Worm (Caenorhabditis elegans) whole organism, L4 larva: ENCODE data around the gene cat-4.

Experiments used
- R02D3.7 ChIP-seq: fragments of 150-350 bp; sonication (generic microtip); optimal IDR thresholded peaks from 3 replicates; lab custom pipeline; 2014; ENCODE audit warnings: missing biosample characterization, missing genetic modification characterization
- arid-1 ChIP-seq: fragments of 200-800 bp; sonication (Bioruptor generic); conservative IDR thresholded peaks from 2 replicates; pipeline ENCODE4 v1.3.6; 2022; ENCODE audit warnings: missing genetic modification reagents, missing genetic modification characterization, missing compliant biosample characterization
- duxl-1 ChIP-seq: sonication (generic microtip); optimal IDR thresholded peaks from 2 replicates; lab custom pipeline; 2016; ENCODE audit warnings: mild to moderate bottlenecking, missing genetic modification characterization, moderate library complexity, missing compliant biosample characterization; ENCODE audit not compliant: poor library complexity
- lir-3 ChIP-seq: sonication (generic microtip); optimal IDR thresholded peaks from 2 replicates; lab custom pipeline; 2016; ENCODE audit warnings: mild to moderate bottlenecking, missing genetic modification characterization, missing compliant biosample characterization
- mdl-1 ChIP-seq, 2 experiments: fragments of 150-350 bp in 1 of 2; sonication (generic microtip) in 1 of 2; optimal IDR thresholded peaks; 2 replicates each; lab custom pipeline; 2014 to 2017; ENCODE audit warnings: missing biosample characterization in 2 of 2, missing genetic modification characterization in 2 of 2
- nhr-10 ChIP-seq: fragments of 150-350 bp; optimal IDR thresholded peaks from 2 replicates; lab custom pipeline; 2014; ENCODE audit warnings: missing biosample characterization, missing genetic modification characterization
- pqm-1 ChIP-seq: sonication (generic microtip); optimal IDR thresholded peaks from 2 replicates; lab custom pipeline; 2017; ENCODE audit warnings: missing biosample characterization, missing genetic modification characterization
- skn-1 ChIP-seq: fragments of 150-350 bp; optimal IDR thresholded peaks from 2 replicates; lab custom pipeline; 2014; ENCODE audit warnings: missing biosample characterization, missing genetic modification characterization
- snpc-4 ChIP-seq: fragments of 150-350 bp; optimal IDR thresholded peaks from 2 replicates; lab custom pipeline; 2014; ENCODE audit warnings: missing biosample characterization, missing genetic modification characterization
- unc-39 ChIP-seq: sonication (generic microtip); optimal IDR thresholded peaks from 2 replicates; lab custom pipeline; 2017; ENCODE audit warnings: missing biosample characterization, missing genetic modification characterization
- unc-62 ChIP-seq, 3 experiments: fragments of 150-350 bp in 1 of 3; sonication (generic microtip); optimal IDR thresholded peaks in 2 of 3; peaks in 1 of 3; 1 replicate in 1 of 3; 2 replicates in 2 of 3; lab custom pipeline; 2014 to 2017; ENCODE audit warnings: missing biosample characterization in 3 of 3, missing genetic modification characterization in 3 of 3, missing genetic modification reagents in 3 of 3, missing genotype in 1 of 3

ce11 chrV:10556362-10556761 is 8.3 kb upstream of the cat-4 start:
- no peak for TF ChIP-seq pqm-1 (tag; lab: Kevin White, UChicago)
- TF ChIP-seq unc-62 (GFP tag; optimal IDR thresholded peaks at IDR 0.05 in 1 of 2; lab: Kevin White, UChicago): peak in 1 of 2 experiments; percentile 85
- TF ChIP-seq unc-62 (tag; optimal IDR thresholded peaks at IDR 0.05; lab: Kevin White, UChicago): no peak
- TF ChIP-seq duxl-1 (tag; lab: Kevin White, UChicago): no peak
- no peak for TF ChIP-seq arid-1
- TF ChIP-seq lir-3 (tag; lab: Kevin White, UChicago): no peak
- no peak for TF ChIP-seq mdl-1 (tag; optimal IDR thresholded peaks at IDR 0.05; lab: Kevin White, UChicago)
- TF ChIP-seq unc-39 (tag; lab: Kevin White, UChicago): no peak
- no peak for TF ChIP-seq nhr-10
- TF ChIP-seq snpc-4 (tag; lab: Kevin White, UChicago): no peak
- no peak for TF ChIP-seq R02D3.7 (tag; lab: Kevin White, UChicago)
- TF ChIP-seq skn-1 (tag; lab: Kevin White, UChicago): no peak
